Worm (Caenorhabditis elegans) whole organism, late embryonic: Measurements from ENCODE around the gene hot-4.

Experiments
- C08G9.2 ChIP-seq: sonication (generic microtip); optimal IDR thresholded peaks from 2 replicates; lab custom pipeline; 2016; ENCODE audit warnings: mild to moderate bottlenecking, missing genetic modification characterization, moderate library complexity, missing compliant biosample characterization
- C38D4.7 ChIP-seq: fragments of 200-800 bp; sonication (Bioruptor generic); optimal IDR thresholded peaks from 2 replicates; lab custom pipeline; 2018; ENCODE audit warnings: mild to moderate bottlenecking, missing genetic modification characterization, moderate library complexity, missing compliant biosample characterization
- K02D7.2 ChIP-seq: sonication (generic microtip); optimal IDR thresholded peaks from 2 replicates; lab custom pipeline; 2017; ENCODE audit warnings: mild to moderate bottlenecking, missing genetic modification characterization, missing compliant biosample characterization
- K09A11.1 ChIP-seq: sonication (generic microtip); optimal IDR thresholded peaks from 2 replicates; lab custom pipeline; 2017; ENCODE audit warnings: antibody characterized with exemption, mild to moderate bottlenecking, missing genetic modification characterization, missing compliant biosample characterization; ENCODE audit not compliant: insufficient read depth
- Y22D7AL.16 ChIP-seq: sonication (generic microtip); optimal IDR thresholded peaks from 2 replicates; lab custom pipeline; 2016; ENCODE audit warnings: missing genetic modification characterization, missing compliant biosample characterization
- ceh-2 ChIP-seq: sonication (generic microtip); optimal IDR thresholded peaks from 2 replicates; lab custom pipeline; 2016; ENCODE audit warnings: missing genotype, missing genetic modification characterization, missing compliant biosample characterization
- ceh-24 ChIP-seq: sonication (generic microtip); optimal IDR thresholded peaks from 2 replicates; lab custom pipeline; 2016; ENCODE audit warnings: mild to moderate bottlenecking, missing genetic modification characterization, missing compliant biosample characterization
- ceh-30 ChIP-seq: fragments of 150-350 bp; optimal IDR thresholded peaks from 2 replicates; lab custom pipeline; 2014; ENCODE audit warnings: missing biosample characterization, missing genetic modification characterization
- ceh-31 ChIP-seq: sonication (generic microtip); optimal IDR thresholded peaks from 2 replicates; lab custom pipeline; 2016; ENCODE audit warnings: missing genetic modification characterization, missing compliant biosample characterization
- ceh-45 ChIP-seq: fragments of 200-800 bp; sonication (Bioruptor generic); IDR thresholded peaks from 2 replicates; pipeline ENCODE4 v1.3.6; 2022; ENCODE audit warnings: missing genetic modification reagents, missing genetic modification characterization, missing compliant biosample characterization
- ceh-48 ChIP-seq: sonication (generic microtip); optimal IDR thresholded peaks from 2 replicates; lab custom pipeline; 2016; ENCODE audit warnings: missing genetic modification characterization, inconsistent platforms, missing compliant biosample characterization
- ceh-6 ChIP-seq: fragments of 200-800 bp; sonication (Bioruptor generic); optimal IDR thresholded peaks from 2 replicates; lab custom pipeline; 2018; ENCODE audit warnings: mild to moderate bottlenecking, missing genetic modification characterization, missing compliant biosample characterization
- che-1 ChIP-seq: sonication (generic microtip); optimal IDR thresholded peaks from 2 replicates; lab custom pipeline; 2016; ENCODE audit warnings: mild to moderate bottlenecking, missing genetic modification characterization, missing compliant biosample characterization
- elt-2 ChIP-seq: sonication (generic microtip); optimal IDR thresholded peaks from 2 replicates; lab custom pipeline; 2016; ENCODE audit warnings: missing genetic modification reagents, missing genetic modification characterization, missing compliant biosample characterization
- elt-4 ChIP-seq: sonication (generic microtip); optimal IDR thresholded peaks from 2 replicates; lab custom pipeline; 2016; ENCODE audit warnings: missing genetic modification characterization, missing compliant biosample characterization
- ets-4 ChIP-seq: sonication (generic microtip); optimal IDR thresholded peaks from 2 replicates; lab custom pipeline; 2016; ENCODE audit warnings: missing genetic modification characterization, missing compliant biosample characterization
- eyg-1 ChIP-seq: sonication (generic microtip); optimal IDR thresholded peaks from 2 replicates; lab custom pipeline; 2016; ENCODE audit warnings: missing genotype, missing genetic modification characterization, missing compliant biosample characterization
- fkh-10 ChIP-seq: fragments of 150-350 bp; optimal IDR thresholded peaks from 2 replicates; lab custom pipeline; 2014; ENCODE audit warnings: missing biosample characterization, missing genetic modification reagents, missing genetic modification characterization
- fkh-6 ChIP-seq: sonication (generic microtip); optimal IDR thresholded peaks from 2 replicates; lab custom pipeline; 2016; ENCODE audit warnings: missing genetic modification characterization, missing compliant biosample characterization
- hlh-13 ChIP-seq: fragments of 200-800 bp; sonication (Bioruptor generic); optimal IDR thresholded peaks from 2 replicates; lab custom pipeline; 2018; ENCODE audit warnings: mild to moderate bottlenecking, missing genetic modification characterization, missing compliant biosample characterization
- hlh-15 ChIP-seq: sonication (generic microtip); optimal IDR thresholded peaks from 2 replicates; lab custom pipeline; 2016; ENCODE audit warnings: missing genetic modification characterization, missing compliant biosample characterization
- hlh-6 ChIP-seq: sonication (generic microtip); optimal IDR thresholded peaks from 2 replicates; lab custom pipeline; 2016; ENCODE audit warnings: missing genotype, missing genetic modification characterization, missing compliant biosample characterization
- hlh-8 ChIP-seq: sonication (generic microtip); optimal IDR thresholded peaks from 2 replicates; lab custom pipeline; 2016; ENCODE audit warnings: missing genotype, missing genetic modification characterization, missing compliant biosample characterization
- lin-11 ChIP-seq: fragments of 200-800 bp; sonication (Bioruptor generic); optimal IDR thresholded peaks from 2 replicates; lab custom pipeline; 2018; ENCODE audit warnings: mild to moderate bottlenecking, missing genetic modification characterization, missing compliant biosample characterization
- nfya-1 ChIP-seq: sonication (generic microtip); optimal IDR thresholded peaks from 2 replicates; lab custom pipeline; 2017; ENCODE audit warnings: missing genetic modification characterization, mild to moderate bottlenecking, missing compliant biosample characterization, antibody characterized with exemption, moderate library complexity
- odd-2 ChIP-seq: sonication (generic microtip); optimal IDR thresholded peaks from 2 replicates; lab custom pipeline; 2017; ENCODE audit warnings: antibody characterized with exemption, mild to moderate bottlenecking, missing genetic modification characterization, missing compliant biosample characterization
- pag-3 ChIP-seq: sonication (generic microtip); optimal IDR thresholded peaks from 2 replicates; lab custom pipeline; 2016; ENCODE audit warnings: missing compliant biosample characterization, missing genetic modification characterization, borderline replicate concordance
- pat-9 ChIP-seq: fragments of 200-800 bp; sonication (Bioruptor generic); optimal IDR thresholded peaks from 2 replicates; lab custom pipeline; 2018; ENCODE audit warnings: mild to moderate bottlenecking, missing genetic modification characterization, moderate library complexity, missing compliant biosample characterization
- pax-1 ChIP-seq: fragments of 150-350 bp; optimal IDR thresholded peaks from 2 replicates; lab custom pipeline; 2014; ENCODE audit warnings: missing biosample characterization, missing genetic modification characterization
- pqm-1 ChIP-seq: sonication (generic microtip); optimal IDR thresholded peaks from 2 replicates; lab custom pipeline; 2016; ENCODE audit warnings: missing genetic modification characterization, missing compliant biosample characterization
- pros-1 ChIP-seq: fragments of 150-350 bp; optimal IDR thresholded peaks from 2 replicates; lab custom pipeline; 2014; ENCODE audit warnings: missing biosample characterization, missing genetic modification reagents, missing genetic modification characterization
- ref-2 ChIP-seq: sonication (generic microtip); optimal IDR thresholded peaks from 2 replicates; lab custom pipeline; 2016; ENCODE audit warnings: missing genetic modification characterization, missing compliant biosample characterization
- rnt-1 ChIP-seq: sonication (generic microtip); optimal IDR thresholded peaks from 2 replicates; lab custom pipeline; 2016; ENCODE audit warnings: missing genetic modification characterization, missing compliant biosample characterization
- sox-2 ChIP-seq: fragments of 200-800 bp; sonication (Bioruptor generic); IDR thresholded peaks from 2 replicates; pipeline ENCODE4 v1.3.6; 2022; ENCODE audit warnings: missing genetic modification reagents, missing genetic modification characterization, missing compliant biosample characterization
- syd-9 ChIP-seq: sonication (generic microtip); optimal IDR thresholded peaks from 2 replicates; lab custom pipeline; 2016; ENCODE audit warnings: mild to moderate bottlenecking, missing genetic modification characterization, moderate library complexity, missing compliant biosample characterization
- tbx-2 ChIP-seq: sonication (generic microtip); optimal IDR thresholded peaks from 2 replicates; lab custom pipeline; 2016; ENCODE audit warnings: missing genetic modification characterization, missing compliant biosample characterization
- tbx-7 ChIP-seq: sonication (generic microtip); optimal IDR thresholded peaks from 2 replicates; lab custom pipeline; 2016; ENCODE audit warnings: missing genotype, missing genetic modification characterization, missing compliant biosample characterization
- unc-3 ChIP-seq, 2 experiments: fragments of 200-800 bp in 1 of 2; sonication (Bioruptor generic) in 1 of 2; sonication (generic microtip) in 1 of 2; conservative IDR thresholded peaks in 1 of 2; optimal IDR thresholded peaks in 1 of 2; 2 replicates each; pipeline versions ENCODE4 v1.3.6 to Lab custom; 2016 to 2022; ENCODE audit warnings: missing compliant biosample characterization in 2 of 2, missing genetic modification characterization in 2 of 2, missing genetic modification reagents in 1 of 2
- unc-55 ChIP-seq: sonication (generic microtip); optimal IDR thresholded peaks from 2 replicates; lab custom pipeline; 2017; ENCODE audit warnings: missing biosample characterization, missing genetic modification reagents, missing genetic modification characterization
- ztf-16 ChIP-seq: sonication (generic microtip); optimal IDR thresholded peaks from 2 replicates; lab custom pipeline; 2017; ENCODE audit warnings: missing genetic modification characterization, missing compliant biosample characterization

hot-4 gene

DNA sequence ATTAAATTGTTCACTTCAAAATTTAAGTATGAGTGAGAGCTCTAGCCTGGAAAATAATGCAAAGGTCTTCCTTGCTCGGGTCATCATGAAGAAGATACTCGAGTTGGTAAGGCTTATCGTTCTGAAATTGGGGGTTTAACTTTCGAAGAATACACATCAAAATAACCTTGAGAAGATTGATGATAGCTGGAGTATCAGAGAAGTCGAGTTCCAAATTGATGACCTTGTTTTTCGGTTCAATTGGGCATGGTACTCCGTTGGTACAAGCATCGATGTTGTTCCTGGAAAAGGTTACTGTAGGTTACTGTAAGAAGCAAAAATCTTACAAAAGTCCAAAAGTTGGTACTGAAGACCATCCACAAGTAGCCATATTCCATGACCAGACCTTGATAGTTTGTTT, 41.0 kb upstream of the hot-4 start:
- no peak for TF ChIP-seq C38D4.7 (GFP tag; lab: Kevin White, UChicago)
- TF ChIP-seq pax-1 (tag; lab: Kevin White, UChicago) = no peak
- no peak for TF ChIP-seq lin-11 (tag; lab: Kevin White, UChicago)
- no peak for TF ChIP-seq elt-2 (tag; lab: Kevin White, UChicago)
- no peak for TF ChIP-seq hlh-13
- TF ChIP-seq K09A11.1 (tag; lab: Kevin White, UChicago) = no peak
- TF ChIP-seq pat-9 = no peak
- TF ChIP-seq sox-2 = no peak
- TF ChIP-seq tbx-2 = no peak
- no peak for TF ChIP-seq fkh-6
- TF ChIP-seq Y22D7AL.16 (tag; lab: Kevin White, UChicago) = no peak
- no peak for TF ChIP-seq K02D7.2
- no peak for TF ChIP-seq ceh-2 (tag; lab: Kevin White, UChicago)

DNA sequence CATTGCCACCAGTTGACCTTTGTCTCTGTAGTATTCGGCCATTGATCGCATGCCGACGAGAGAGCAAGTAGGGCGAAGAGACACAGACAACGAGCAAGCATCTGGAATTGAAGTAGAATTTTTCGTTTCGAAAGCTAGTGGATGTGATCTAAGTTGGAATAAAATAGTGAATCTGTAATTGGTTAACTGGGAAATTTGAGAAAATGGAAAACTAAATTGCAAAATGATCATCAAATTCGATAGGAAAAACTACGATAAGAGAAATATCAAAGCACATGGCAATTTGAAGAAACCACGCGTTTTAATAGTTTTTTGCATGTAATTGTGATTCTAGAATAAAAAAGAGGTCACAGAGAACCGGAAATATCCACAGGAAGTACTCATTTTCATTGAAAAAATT, 40.5 kb upstream of the hot-4 start, which contains the start of gene F42A10.6:
Gene F42A10.6 (minus strand): TSS at position 101 of the 400 bp plus-strand sequence.
- no peak for TF ChIP-seq tbx-2
- no peak for TF ChIP-seq hlh-15 (tag; lab: Kevin White, UChicago)
- no peak for TF ChIP-seq ets-4 (tag; lab: Kevin White, UChicago)
- no peak for TF ChIP-seq ceh-30
- no peak for TF ChIP-seq tbx-7 (tag; lab: Kevin White, UChicago)
- TF ChIP-seq pqm-1 (tag; lab: Kevin White, UChicago) = no peak
- no peak for TF ChIP-seq elt-2 (tag; lab: Kevin White, UChicago)
- no peak for TF ChIP-seq eyg-1 (tag; lab: Kevin White, UChicago)
- no peak for TF ChIP-seq ceh-31 (tag; lab: Kevin White, UChicago)
- TF ChIP-seq ceh-45 (GFP tag; lab: Robert Waterston, UW) = no peak
- TF ChIP-seq unc-55 (GFP tag; lab: Kevin White, UChicago) = no peak
- TF ChIP-seq ztf-16 (tag; lab: Kevin White, UChicago) = no peak
- no peak for TF ChIP-seq nfya-1 (tag; lab: Kevin White, UChicago)
- no peak for TF ChIP-seq elt-4
- no peak for TF ChIP-seq ceh-48 (tag; lab: Kevin White, UChicago)
- no peak for TF ChIP-seq pag-3
- TF ChIP-seq fkh-10 (GFP tag; lab: Kevin White, UChicago) = no peak
- no peak for TF ChIP-seq syd-9 (tag; lab: Kevin White, UChicago)
- TF ChIP-seq Y22D7AL.16 (tag; lab: Kevin White, UChicago) = no peak

DNA sequence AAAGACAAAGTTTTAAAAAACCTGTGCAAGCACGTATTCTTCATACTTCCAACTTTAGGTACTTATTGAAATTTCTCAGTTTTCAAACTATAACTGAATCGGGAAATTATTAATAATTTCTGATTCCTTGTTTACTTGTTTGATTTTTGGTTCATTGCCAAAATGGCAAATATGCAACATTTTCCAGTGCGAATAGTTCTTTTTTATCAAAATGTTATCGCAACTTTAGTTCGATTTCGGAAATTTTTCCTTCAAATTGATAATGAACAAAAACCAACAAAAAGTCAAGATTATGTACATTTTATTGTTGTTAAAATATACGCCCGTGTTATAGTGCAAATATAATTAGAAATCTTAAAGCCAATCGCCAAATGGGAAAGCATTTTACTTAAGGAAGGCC, 39.6 kb upstream of the hot-4 start:
- TF ChIP-seq tbx-2 (no peak), sox-2 (no peak), pros-1 (tag; lab: Kevin White, UChicago) (no peak), ref-2 (tag; lab: Kevin White, UChicago) (no peak), che-1 (tag; lab: Kevin White, UChicago) (no peak), odd-2 (tag; lab: Kevin White, UChicago) (no peak), hlh-6 (no peak), ceh-30 (no peak), K02D7.2 (no peak), ceh-45 (GFP tag; lab: Robert Waterston, UW) (no peak), rnt-1 (tag; lab: Kevin White, UChicago) (no peak)

DNA sequence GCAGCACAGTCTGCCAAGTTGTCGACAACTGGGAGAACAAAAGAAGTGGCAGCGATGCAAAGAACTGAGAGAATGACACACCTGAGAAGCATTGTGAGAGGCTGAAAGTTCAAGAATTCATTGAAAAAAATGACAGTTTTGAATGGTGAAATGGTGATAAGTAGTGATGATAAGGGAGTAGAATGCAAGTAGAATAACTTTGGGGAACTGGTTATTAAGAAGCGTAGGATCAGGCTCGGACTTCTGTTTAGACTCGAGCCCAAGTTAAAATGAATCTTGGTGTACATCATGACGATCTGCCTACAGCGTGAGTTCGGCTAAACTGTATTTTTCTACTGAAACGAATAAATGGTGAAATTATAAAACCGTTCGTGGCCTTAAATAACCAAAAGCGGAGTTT, 38.6 kb upstream of the hot-4 start, which contains the start of gene F42A10.7:
Gene F42A10.7 (minus strand): TSS at position 101 of the 400 bp plus-strand sequence.
- no peak for TF ChIP-seq ceh-2 (tag; lab: Kevin White, UChicago)
- TF ChIP-seq, all 69 proteins: peak for 0

DNA sequence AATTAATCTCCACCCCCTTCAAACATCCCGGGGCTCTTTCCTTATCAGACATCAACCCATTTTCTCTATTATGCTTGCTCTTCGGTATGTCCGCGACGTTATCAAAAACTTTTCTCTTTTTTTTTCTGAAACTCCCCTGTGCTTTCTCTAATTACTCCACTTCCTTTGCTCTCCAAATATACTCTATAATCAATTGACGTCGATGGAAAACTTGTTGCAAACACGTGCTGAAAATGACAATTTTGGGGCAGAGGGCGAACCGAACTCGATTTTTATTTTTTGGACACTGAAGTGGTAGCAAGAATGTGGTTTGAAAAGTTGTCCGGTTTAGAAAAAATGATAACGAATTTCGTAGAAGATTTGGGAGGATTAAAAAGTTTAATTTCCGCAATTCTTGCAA, 38.2 kb upstream of the hot-4 start:
- TF ChIP-seq C08G9.2 (tag; lab: Kevin White, UChicago) (no peak), unc-3 (GFP tag; conservative IDR thresholded peaks at IDR 0.05; lab: Robert Waterston, UW) (no peak), unc-3 (tag; optimal IDR thresholded peaks at IDR 0.05; lab: Kevin White, UChicago) (no peak), hlh-8 (tag; lab: Kevin White, UChicago) (no peak), ceh-24 (tag; lab: Kevin White, UChicago) (no peak), hlh-6 (no peak), ceh-6 (no peak), syd-9 (tag; lab: Kevin White, UChicago) (no peak), elt-4 (no peak)
